Fruit fly (Drosophila melanogaster): ENCODE data around the gene aop.

DNA sequence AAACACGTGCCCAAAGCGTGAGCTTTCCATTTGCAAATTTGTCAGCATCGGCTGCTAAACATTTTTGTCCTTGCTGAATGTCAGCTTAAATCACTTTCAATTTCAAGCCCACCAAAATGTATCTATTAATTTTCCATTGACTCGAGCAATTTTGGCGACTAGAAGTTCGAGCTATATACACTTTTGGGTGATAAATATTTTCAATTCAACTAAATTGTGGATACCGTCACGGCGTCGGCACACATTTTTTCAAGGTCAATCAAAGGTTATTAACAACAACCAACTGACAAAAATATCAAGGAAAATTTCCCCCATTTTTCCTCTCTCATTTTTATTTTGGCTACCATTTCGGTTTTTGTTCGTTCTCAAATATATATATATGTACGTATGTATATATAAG lies 46.3 kb downstream of the aop start:
- TF ChIP-seq usp (GFP tag; optimal IDR thresholded peaks at IDR 0.05) (no peak), pan (optimal IDR thresholded peaks at IDR 0.05) (no peak), EcR (GFP tag; optimal IDR thresholded peaks at IDR 0.05) (no peak), psq (optimal IDR thresholded peaks at IDR 0.05) (no peak)

Data from whole organism.